Fruit fly (Drosophila melanogaster): ENCODE measurements around the gene GV1.

Gene GV1

dm6 chr3L:1865121-1865727 is 54.8 kb downstream of the GV1 start, which contains the start of the genes HBS1 and CG12025 (continued):
- TF ChIP-seq vvl (GFP tag; IDR thresholded peaks at IDR 0.05) (peak; percentile 41; the same call in 1 of the 2 replicates), Sin3A (optimal IDR thresholded peaks at IDR 0.05) (peak; percentile 97), Oli (tag; optimal IDR thresholded peaks at IDR 0.05) (no peak), exex (tag; optimal IDR thresholded peaks at IDR 0.05) (no peak), hkb (optimal IDR thresholded peaks at IDR 0.05) (peak; percentile 94), hkb (GFP tag; IDR thresholded peaks at IDR 0.05) (no peak), pros (GFP tag; optimal IDR thresholded peaks at IDR 0.05) (no peak), btn (GFP tag; optimal IDR thresholded peaks at IDR 0.05) (no peak), tx (GFP tag; optimal IDR thresholded peaks at IDR 0.05) (peak; percentile 20), emc (GFP tag; optimal IDR thresholded peaks at IDR 0.05) (peak; percentile 38), ham (GFP tag; IDR thresholded peaks at IDR 0.05) (no peak), CG10209 (GFP tag; optimal IDR thresholded peaks at IDR 0.05) (no peak), stc (GFP tag; IDR thresholded peaks at IDR 0.05) (0 out of 2 replicates have a peak, but pooled peaks have one; percentile 14), B-H1 (GFP tag; IDR thresholded peaks at IDR 0.05) (no peak), al (GFP tag; IDR thresholded peaks at IDR 0.05) (peak; percentile 51), pan (optimal IDR thresholded peaks at IDR 0.05) (no peak), pan (GFP tag; optimal IDR thresholded peaks at IDR 0.05 in 1 of 2, IDR thresholded peaks at IDR 0.05 in 1 of 2) (peak in 1 of 2 experiments; percentile 28), CG8944 (GFP tag; optimal IDR thresholded peaks at IDR 0.05) (peak; percentile 6), CG4854 (GFP tag; optimal IDR thresholded peaks at IDR 0.05) (no peak), fd64A (GFP tag; optimal IDR thresholded peaks at IDR 0.05) (no peak), CG5245 (GFP tag; optimal IDR thresholded peaks at IDR 0.05) (peak; percentile 37), Bteb2 (GFP tag; optimal IDR thresholded peaks at IDR 0.05) (peak; percentile 54), CG11456 (GFP tag; IDR thresholded peaks at IDR 0.05) (peak; percentile 52; the same call in 1 of the 3 replicates), phol (tag; optimal IDR thresholded peaks at IDR 0.05) (peak; percentile 80), Aef1 (GFP tag; IDR thresholded peaks at IDR 0.05) (peak; percentile 57), CG2120 (GFP tag; optimal IDR thresholded peaks at IDR 0.05) (peak; percentile 82), CG13287 (GFP tag; IDR thresholded peaks at IDR 0.05; ENCODE audit: partially characterized antibody) (no peak; the same call in 1 of the 2 replicates), pho (GFP tag; optimal IDR thresholded peaks at IDR 0.05) (peak; percentile 44), sisA (GFP tag; IDR thresholded peaks at IDR 0.05) (peak; percentile 62), Asciz (GFP tag; optimal IDR thresholded peaks at IDR 0.05) (no peak), p53 (GFP tag; optimal IDR thresholded peaks at IDR 0.05) (no peak), da (GFP tag; optimal IDR thresholded peaks at IDR 0.05) (no peak), CG18476 (GFP tag; optimal IDR thresholded peaks at IDR 0.05) (peak; percentile 16), lov (optimal IDR thresholded peaks at IDR 0.05) (no peak), lov (GFP tag; IDR thresholded peaks at IDR 0.05) (no peak), Xrp1 (GFP tag; IDR thresholded peaks at IDR 0.05) (no peak; the same call in none of the 2 replicates), abd-A (tag; optimal IDR thresholded peaks at IDR 0.05) (no peak), cwo (GFP tag; optimal IDR thresholded peaks at IDR 0.05) (peak; percentile 5), mam (GFP tag; optimal IDR thresholded peaks at IDR 0.05) (peak; percentile 63), Lpt (GFP tag; optimal IDR thresholded peaks at IDR 0.05) (no peak), D (optimal IDR thresholded peaks at IDR 0.05) (no peak), D (GFP tag; optimal IDR thresholded peaks at IDR 0.05) (peak; percentile 9), Dip2 (GFP tag; IDR thresholded peaks at IDR 0.05) (no peak), CG7839 (tag; optimal IDR thresholded peaks at IDR 0.05) (peak; percentile 61), prd (optimal IDR thresholded peaks at IDR 0.05) (no peak), prd (GFP tag; IDR thresholded peaks at IDR 0.05) (peak; percentile 61; the same call in 1 of the 3 replicates), sens (GFP tag) (peak; percentile 94), CG15514 (GFP tag; optimal IDR thresholded peaks at IDR 0.05) (peak; percentile 80), trem (tag; optimal IDR thresholded peaks at IDR 0.05) (peak; percentile 74), gem (tag; optimal IDR thresholded peaks at IDR 0.05) (no peak), CG13775 (GFP tag; optimal IDR thresholded peaks at IDR 0.05) (peak; percentile 57), Gug (GFP tag; IDR thresholded peaks at IDR 0.05) (peak; percentile 56; the same call in 1 of the 4 replicates)
